Fruit fly (Drosophila melanogaster): ENCODE results near the gene sty.

sty gene

DNA sequence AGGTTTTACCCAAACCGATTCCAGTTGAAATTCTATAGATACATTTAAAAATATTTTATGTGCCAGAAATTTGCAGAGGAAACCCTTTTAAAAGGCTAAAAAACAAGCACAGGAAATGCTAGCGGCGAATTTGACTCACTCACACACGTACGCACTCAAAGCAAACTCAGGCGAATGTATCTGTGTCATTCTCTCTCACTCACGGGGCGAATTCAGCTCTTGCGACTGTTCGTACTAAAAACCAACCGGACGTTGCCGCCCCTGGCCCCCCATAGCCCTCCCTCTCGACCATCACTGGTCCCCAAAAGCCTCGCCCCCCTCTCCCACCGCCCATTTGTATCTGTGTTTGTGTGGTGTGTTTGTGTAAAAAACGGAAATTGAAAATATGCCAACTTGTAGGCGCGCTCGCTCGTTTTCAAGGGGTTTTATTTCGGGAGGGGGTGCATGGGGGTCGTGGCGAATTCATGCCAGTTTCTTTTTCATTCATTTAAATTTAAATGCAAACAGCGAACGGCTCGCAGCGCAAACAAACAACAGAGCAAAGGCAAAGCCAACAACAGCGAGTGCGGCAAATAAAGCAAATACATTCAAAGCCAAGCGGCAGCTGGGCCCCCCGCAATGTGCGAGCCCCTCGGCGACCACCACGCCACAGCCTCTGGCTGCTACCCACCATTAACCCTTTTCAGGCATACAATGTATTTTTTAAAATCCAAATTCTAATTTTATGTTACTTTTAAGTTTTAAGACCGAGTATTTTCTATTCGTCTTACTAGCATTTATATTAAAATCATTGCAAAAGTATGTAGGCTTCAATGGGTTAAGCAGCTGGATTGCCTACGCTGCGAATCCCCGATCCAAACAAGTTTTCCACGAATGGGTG lies 6.3 kb downstream of the sty start (continued):
- TF ChIP-seq danr (GFP tag; IDR thresholded peaks at IDR 0.05) = peak; percentile 63; the same call in 1 of the 2 replicates
- peak; percentile 90 for TF ChIP-seq CG32532 (GFP tag; IDR thresholded peaks at IDR 0.05)
- peak; percentile 82 for TF ChIP-seq Fer1 (GFP tag; optimal IDR thresholded peaks at IDR 0.05)
- peak; percentile 78 for TF ChIP-seq ara (GFP tag; IDR thresholded peaks at IDR 0.05)
- TF ChIP-seq Sry-β (GFP tag; optimal IDR thresholded peaks at IDR 0.05) = peak; percentile 22
- TF ChIP-seq Mad (GFP tag; optimal IDR thresholded peaks at IDR 0.05) = peak; percentile 62
- TF ChIP-seq CG6683 (GFP tag; optimal IDR thresholded peaks at IDR 0.05) = peak; percentile 67
- TF ChIP-seq cg (GFP tag; optimal IDR thresholded peaks at IDR 0.05) = peak; percentile 95
- peak; percentile 80 for TF ChIP-seq CG11695 (GFP tag; IDR thresholded peaks at IDR 0.05)
- TF ChIP-seq Rfx (GFP tag; IDR thresholded peaks at IDR 0.05) = peak; percentile 90
- TF ChIP-seq CG15601 (tag; optimal IDR thresholded peaks at IDR 0.05) = peak; percentile 32
- TF ChIP-seq CG31441 (GFP tag; IDR thresholded peaks at IDR 0.05) = peak; percentile 74
- no peak for TF ChIP-seq toy (GFP tag; IDR thresholded peaks at IDR 0.05)
- TF ChIP-seq CG10321 (GFP tag; IDR thresholded peaks at IDR 0.05) = peak; percentile 57
- TF ChIP-seq aop (GFP tag; IDR thresholded peaks at IDR 0.05) = peak; percentile 100
- TF ChIP-seq CTCF (GFP tag; optimal IDR thresholded peaks at IDR 0.05) = peak; percentile 5
- peak; percentile 71 for TF ChIP-seq CG11504 (tag; optimal IDR thresholded peaks at IDR 0.05)
- no peak for TF ChIP-seq tin (GFP tag; optimal IDR thresholded peaks at IDR 0.05)
- no peak for TF ChIP-seq CG14860 (GFP tag; IDR thresholded peaks at IDR 0.05; ENCODE audit: partially characterized antibody)
- TF ChIP-seq Fer3 (tag; optimal IDR thresholded peaks at IDR 0.05) = peak; percentile 67
- peak; percentile 70 to 88 for TF ChIP-seq Trl (optimal IDR thresholded peaks at IDR 0.05)
- TF ChIP-seq Trl (GFP tag; optimal IDR thresholded peaks at IDR 0.05) = peak; percentile 14
- peak; percentile 71 for TF ChIP-seq wor (GFP tag; IDR thresholded peaks at IDR 0.05)
- peak in 1 of 2 experiments; percentile 6 for TF ChIP-seq crp (GFP tag; optimal IDR thresholded peaks at IDR 0.05)
- peak; percentile 59 for TF ChIP-seq chn (GFP tag; optimal IDR thresholded peaks at IDR 0.05)
- TF ChIP-seq Awh (GFP tag; IDR thresholded peaks at IDR 0.05) = peak; percentile 66; the same call in 1 of the 2 replicates
- TF ChIP-seq CoRest (tag; optimal IDR thresholded peaks at IDR 0.05) = peak; percentile 66
- TF ChIP-seq CG12236 (GFP tag; optimal IDR thresholded peaks at IDR 0.05) = no peak
- no peak for TF ChIP-seq cad (GFP tag; optimal IDR thresholded peaks at IDR 0.05)
- no peak for TF ChIP-seq CG31388 (GFP tag; optimal IDR thresholded peaks at IDR 0.05)
- TF ChIP-seq CG18262 (tag; optimal IDR thresholded peaks at IDR 0.05) = peak; percentile 75
- TF ChIP-seq Nf-YA (GFP tag; IDR thresholded peaks at IDR 0.05) = peak; percentile 68
- TF ChIP-seq ci (GFP tag; IDR thresholded peaks at IDR 0.05) = peak; percentile 85
- TF ChIP-seq CG11696 (GFP tag; IDR thresholded peaks at IDR 0.05) = 0 out of 2 replicates have a peak, but pooled peaks have one; percentile 66
- TF ChIP-seq bsh (GFP tag; optimal IDR thresholded peaks at IDR 0.05) = peak; percentile 52 to 89
- peak; percentile 27 for TF ChIP-seq Sry-δ (GFP tag; optimal IDR thresholded peaks at IDR 0.05)
- no peak for TF ChIP-seq CG3726 (GFP tag; IDR thresholded peaks at IDR 0.05)
- TF ChIP-seq fru (optimal IDR thresholded peaks at IDR 0.05) = no peak
- TF ChIP-seq CG15011 (GFP tag; optimal IDR thresholded peaks at IDR 0.05) = peak; percentile 61
- peak; percentile 55 for TF ChIP-seq tx (GFP tag; optimal IDR thresholded peaks at IDR 0.05)
- no peak for TF ChIP-seq prd (optimal IDR thresholded peaks at IDR 0.05)
- peak; percentile 80 for TF ChIP-seq prd (GFP tag; IDR thresholded peaks at IDR 0.05)
- TF ChIP-seq Ets97D (GFP tag; optimal IDR thresholded peaks at IDR 0.05) = no peak
- TF ChIP-seq CG8290 (GFP tag; optimal IDR thresholded peaks at IDR 0.05) = no peak
- TF ChIP-seq CG8290 (tag; optimal IDR thresholded peaks at IDR 0.05) = peak; percentile 25 to 97
- TF ChIP-seq sc (optimal IDR thresholded peaks at IDR 0.05) = no peak
- peak; percentile 8 for TF ChIP-seq sc (GFP tag; optimal IDR thresholded peaks at IDR 0.05)
- TF ChIP-seq Sox102F (GFP tag; optimal IDR thresholded peaks at IDR 0.05) = peak; percentile 81
- peak; percentile 78; the same call in 1 of the 2 replicates for TF ChIP-seq CG5953 (GFP tag; IDR thresholded peaks at IDR 0.05)
- no peak for TF ChIP-seq nerfin-2 (GFP tag; IDR thresholded peaks at IDR 0.05; ENCODE audit: partially characterized antibody)
- peak; percentile 52 for TF ChIP-seq CG8281 (tag; optimal IDR thresholded peaks at IDR 0.05)
